Worm (Caenorhabditis elegans) whole organism, L2 larva: ENCODE data around the gene Y7A5A.7.

ENCODE experiments used
- lin-13 ChIP-seq: fragments of 150-350 bp; optimal IDR thresholded peaks from 2 replicates; lab custom pipeline; 2014; ENCODE audit warnings: missing biosample characterization, missing genetic modification reagents, missing genetic modification characterization
- nhr-77 ChIP-seq: fragments of 150-350 bp; optimal IDR thresholded peaks from 2 replicates; lab custom pipeline; 2014; ENCODE audit warnings: missing biosample characterization, missing genetic modification characterization
- sma-3 ChIP-seq: sonication (generic microtip); optimal IDR thresholded peaks from 2 replicates; lab custom pipeline; 2016; ENCODE audit warnings: missing genetic modification reagents, missing genetic modification characterization, missing compliant biosample characterization
- zag-1 ChIP-seq: fragments of 150-350 bp; optimal IDR thresholded peaks from 2 replicates; lab custom pipeline; 2014; ENCODE audit warnings: missing biosample characterization, missing genetic modification characterization

DNA sequence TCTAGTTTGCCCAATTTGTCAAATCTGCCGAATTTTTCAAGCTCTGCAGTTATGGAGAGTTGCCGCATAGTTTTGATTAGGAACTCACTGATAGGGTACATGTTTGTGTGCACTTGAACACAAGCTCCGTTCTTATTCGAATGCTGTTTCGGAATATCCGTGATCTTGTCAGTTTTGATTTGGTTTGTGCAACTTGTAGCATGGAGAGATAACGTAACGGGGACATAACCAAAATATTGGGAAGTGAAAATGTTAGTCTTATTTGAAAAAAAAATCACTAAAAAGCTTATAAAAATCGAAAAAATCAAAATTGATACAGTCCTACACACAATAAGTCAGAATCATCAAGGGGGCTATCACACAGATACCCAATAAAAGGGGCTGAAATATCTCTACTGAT is 21.9 kb downstream of the Y7A5A.7 start, which contains the start of gene Y7A5A.24:
- no peak for TF ChIP-seq lin-13 (GFP tag; lab: Kevin White, UChicago)
- TF ChIP-seq nhr-77 (tag; lab: Kevin White, UChicago) = no peak
- TF ChIP-seq sma-3 (GFP tag; lab: Kevin White, UChicago) = no peak
- TF ChIP-seq zag-1 = no peak
